Worm (Caenorhabditis elegans) whole organism, L3 larva: ENCODE results near the gene C25E10.4.

Experiments used
- ceh-28 ChIP-seq: fragments of 150-350 bp; optimal IDR thresholded peaks from 2 replicates; lab custom pipeline; 2014; ENCODE audit warnings: missing biosample characterization, missing genetic modification reagents, missing genetic modification characterization
- jun-1 ChIP-seq: fragments of 150-350 bp; optimal IDR thresholded peaks from 2 replicates; lab custom pipeline; 2014; ENCODE audit warnings: missing biosample characterization, missing genetic modification reagents, missing genetic modification characterization
- nhr-23 ChIP-seq: fragments of 150-350 bp; optimal IDR thresholded peaks from 2 replicates; lab custom pipeline; 2014; ENCODE audit warnings: missing biosample characterization, missing genetic modification reagents, missing genetic modification characterization
- nhr-25 ChIP-seq: sonication (generic microtip); optimal IDR thresholded peaks from 2 replicates; lab custom pipeline; 2017; ENCODE audit warnings: missing biosample characterization, missing genetic modification characterization
- nhr-43 ChIP-seq: sonication (generic microtip); optimal IDR thresholded peaks from 2 replicates; lab custom pipeline; 2016; ENCODE audit warnings: mild to moderate bottlenecking, missing genetic modification characterization, missing compliant biosample characterization; ENCODE audit not compliant: poor library complexity, severe bottlenecking
- pqm-1 ChIP-seq: fragments of 150-350 bp; optimal IDR thresholded peaks from 2 replicates; lab custom pipeline; 2017; ENCODE audit warnings: missing biosample characterization, missing genetic modification characterization, inconsistent platforms

C25E10.4 gene

DNA sequence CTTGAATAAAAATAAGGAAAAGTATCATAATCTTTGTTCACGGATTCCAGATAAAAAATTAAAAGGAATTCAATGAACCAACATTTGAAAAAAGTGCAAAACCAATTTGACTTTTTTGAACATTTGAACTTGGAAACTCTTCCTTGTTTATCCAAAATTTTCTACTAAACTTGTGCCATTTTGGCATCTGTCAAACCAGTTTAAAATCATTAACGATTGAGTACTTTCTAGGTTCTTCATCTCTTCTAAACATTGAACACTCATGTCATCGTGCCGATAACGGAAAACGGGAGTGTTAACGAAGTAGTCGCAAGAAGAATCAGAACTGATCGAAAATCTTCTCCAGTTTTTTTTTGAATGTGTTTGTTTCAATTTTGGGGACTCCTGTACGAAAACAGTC is 50.9 kb downstream of the C25E10.4 start:
- TF ChIP-seq ceh-28 (no peak), nhr-25 (tag; lab: Kevin White, UChicago) (peak; percentile 12), nhr-43 (peak; percentile 11), jun-1 (tag; lab: Kevin White, UChicago) (no peak), nhr-23 (tag; lab: Kevin White, UChicago) (peak; percentile 37), pqm-1 (tag; lab: Kevin White, UChicago) (no peak)
- TF ChIP-seq, all 47 proteins: peak for 3
